Worm (Caenorhabditis elegans) whole organism, L4 larva: Measurements from ENCODE around the gene srg-40.

Experiments
- ama-1 ChIP-seq: fragments of 150-350 bp; optimal IDR thresholded peaks from 2 replicates; lab custom pipeline; 2014; ENCODE audit warnings: inconsistent platforms, mixed read lengths
- lin-29 ChIP-seq: fragments of 200-800 bp; sonication (Bioruptor generic); IDR thresholded peaks from 2 replicates; pipeline ENCODE4 v1.3.6; 2022; ENCODE audit warnings: missing genetic modification reagents, missing genetic modification characterization, missing compliant biosample characterization
- lir-3 ChIP-seq: sonication (generic microtip); optimal IDR thresholded peaks from 2 replicates; lab custom pipeline; 2016; ENCODE audit warnings: mild to moderate bottlenecking, missing genetic modification characterization, missing compliant biosample characterization
- mdl-1 ChIP-seq, 2 experiments: fragments of 150-350 bp in 1 of 2; sonication (generic microtip) in 1 of 2; optimal IDR thresholded peaks; 2 replicates each; lab custom pipeline; 2014 to 2017; ENCODE audit warnings: missing biosample characterization in 2 of 2, missing genetic modification characterization in 2 of 2
- mxl-2 ChIP-seq: fragments of 200-800 bp; sonication (Bioruptor generic); conservative IDR thresholded peaks from 2 replicates; pipeline ENCODE4 v1.3.6; 2022; ENCODE audit warnings: missing genetic modification reagents, missing genetic modification characterization, missing compliant biosample characterization
- nhr-11 ChIP-seq: fragments of 150-350 bp; optimal IDR thresholded peaks from 2 replicates; lab custom pipeline; 2014; ENCODE audit warnings: missing biosample characterization, missing genetic modification characterization
- nhr-237 ChIP-seq: sonication (generic microtip); optimal IDR thresholded peaks from 2 replicates; lab custom pipeline; 2017; ENCODE audit warnings: missing biosample characterization, missing genetic modification characterization
- nhr-28 ChIP-seq: fragments of 150-350 bp; optimal IDR thresholded peaks from 2 replicates; lab custom pipeline; 2014; ENCODE audit warnings: missing biosample characterization, missing genetic modification characterization
- unc-39 ChIP-seq: sonication (generic microtip); optimal IDR thresholded peaks from 2 replicates; lab custom pipeline; 2017; ENCODE audit warnings: missing biosample characterization, missing genetic modification characterization
- unc-62 ChIP-seq, 3 experiments: fragments of 150-350 bp in 1 of 3; sonication (generic microtip); optimal IDR thresholded peaks in 2 of 3; peaks in 1 of 3; 1 replicate in 1 of 3; 2 replicates in 2 of 3; lab custom pipeline; 2014 to 2017; ENCODE audit warnings: missing biosample characterization in 3 of 3, missing genetic modification characterization in 3 of 3, missing genetic modification reagents in 3 of 3, missing genotype in 1 of 3
- vab-7 ChIP-seq: fragments of 200-800 bp; sonication (Bioruptor generic); IDR thresholded peaks from 2 replicates; pipeline ENCODE4 v1.3.6; 2022; ENCODE audit warnings: missing genetic modification reagents, missing genetic modification characterization, missing compliant biosample characterization

DNA sequence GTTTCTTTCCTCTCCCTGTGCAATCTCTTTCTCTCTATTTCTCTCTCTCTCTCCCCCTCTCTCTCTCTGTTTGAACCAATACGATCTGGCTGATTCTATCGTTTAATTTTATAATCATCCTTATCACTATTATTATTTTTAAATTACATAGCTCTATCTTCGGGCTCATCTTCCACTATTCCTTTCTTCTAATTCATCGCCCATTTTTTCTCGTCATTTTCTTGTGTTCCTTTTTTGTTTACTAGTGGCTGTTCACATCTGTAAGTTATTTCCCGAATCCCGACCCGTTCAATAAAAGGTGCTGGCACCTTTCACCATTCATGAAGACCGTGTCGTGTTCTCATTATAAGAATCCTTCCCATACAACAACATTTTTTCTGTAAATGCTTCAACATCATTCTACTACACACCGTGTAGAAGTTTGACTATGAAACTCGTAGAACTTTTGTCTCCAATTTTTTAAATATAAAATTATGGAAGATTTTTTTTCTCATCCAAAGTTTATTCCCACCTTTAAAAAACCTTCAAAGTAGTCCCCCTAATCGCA, 46.1 kb downstream of the srg-40 start:
- TF ChIP-seq lir-3 (tag; lab: Kevin White, UChicago) (no peak), ama-1 (no peak), unc-62 (GFP tag; optimal IDR thresholded peaks at IDR 0.05 in 1 of 2; lab: Kevin White, UChicago) (no peak), unc-62 (tag; optimal IDR thresholded peaks at IDR 0.05; lab: Kevin White, UChicago) (no peak), mxl-2 (no peak), nhr-11 (no peak), nhr-28 (no peak), nhr-237 (no peak), lin-29 (GFP tag; lab: Robert Waterston, UW) (no peak), unc-39 (tag; lab: Kevin White, UChicago) (no peak), vab-7 (GFP tag; lab: Robert Waterston, UW) (no peak), mdl-1 (tag; optimal IDR thresholded peaks at IDR 0.05; lab: Kevin White, UChicago) (no peak)
